Worm (Caenorhabditis elegans): ENCODE measurements around the gene Y82E9BR.3.
A peak's percentile ranks its signal among the peaks of the same experiment; 100 is the strongest.

The Y82E9BR.3 gene

DNA sequence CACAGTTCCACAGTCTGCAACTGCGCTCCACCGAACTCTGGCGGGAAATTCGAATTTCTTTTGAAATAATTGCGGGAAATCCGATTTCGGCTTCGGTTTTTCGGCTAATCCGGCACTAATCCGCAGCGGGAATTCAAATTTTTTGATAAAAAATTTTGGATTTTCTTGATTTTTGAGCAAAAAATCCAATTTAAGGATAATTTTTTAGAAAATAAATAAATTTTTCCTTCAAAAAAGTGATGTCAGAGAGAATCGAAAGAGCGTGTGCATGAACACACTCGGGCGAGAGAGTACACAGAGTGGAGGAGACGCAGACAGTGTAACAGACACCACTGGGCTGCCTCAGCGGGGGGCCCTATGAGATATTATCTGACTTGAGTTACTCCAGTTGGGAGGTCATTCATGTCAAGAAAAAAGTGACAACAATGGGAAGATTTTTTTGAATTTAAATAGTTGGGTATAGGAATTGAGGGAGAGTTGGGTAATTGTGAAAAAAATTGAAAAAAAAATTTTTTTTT, 11.0 kb downstream of the Y82E9BR.3 start:
- TF ChIP-seq hmbx-1 (tag; optimal IDR thresholded peaks at IDR 0.05) = no peak
- TF ChIP-seq ceh-36 (tag; optimal IDR thresholded peaks at IDR 0.05) = peak; percentile 45
- TF ChIP-seq ceh-13 (GFP tag; optimal IDR thresholded peaks at IDR 0.05) = no peak
- TF ChIP-seq tra-4 (tag; optimal IDR thresholded peaks at IDR 0.05) = no peak

DNA sequence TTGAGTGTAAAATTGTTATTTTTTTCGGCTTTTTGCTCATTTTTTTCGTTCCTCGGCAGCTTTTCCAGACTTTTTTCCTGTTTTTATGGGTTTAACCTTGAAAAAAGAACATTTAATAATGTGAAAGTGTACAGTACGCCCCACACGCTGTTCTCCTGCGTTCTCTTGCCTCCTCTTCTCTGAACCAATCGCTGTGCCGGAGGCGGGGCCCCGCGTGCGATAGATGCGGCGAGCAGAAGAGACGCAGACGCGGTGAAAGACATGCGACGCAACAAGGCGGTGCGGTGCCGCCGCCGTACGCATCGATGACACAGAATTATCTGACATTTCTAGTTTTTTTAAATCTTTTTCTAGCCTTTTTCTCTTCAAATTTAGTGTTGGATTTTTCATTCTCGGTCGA, 17.7 kb downstream of the Y82E9BR.3 start:
- TF ChIP-seq B0310.2 (tag; optimal IDR thresholded peaks at IDR 0.05) = no peak
- no peak for TF ChIP-seq sea-1 (GFP tag; conservative IDR thresholded peaks at IDR 0.05)
- TF ChIP-seq hmbx-1 (tag; optimal IDR thresholded peaks at IDR 0.05) = no peak
- no peak for TF ChIP-seq ama-1 (optimal IDR thresholded peaks at IDR 0.05)
- no peak for TF ChIP-seq ets-7 (tag; optimal IDR thresholded peaks at IDR 0.05)
- TF ChIP-seq ceh-36 (tag; optimal IDR thresholded peaks at IDR 0.05) = no peak
- no peak for TF ChIP-seq tbx-37 (GFP tag; conservative IDR thresholded peaks at IDR 0.05)
- TF ChIP-seq hnd-1 (tag; optimal IDR thresholded peaks at IDR 0.05) = no peak
- no peak for TF ChIP-seq aly-1 (tag; optimal IDR thresholded peaks at IDR 0.05)

DNA sequence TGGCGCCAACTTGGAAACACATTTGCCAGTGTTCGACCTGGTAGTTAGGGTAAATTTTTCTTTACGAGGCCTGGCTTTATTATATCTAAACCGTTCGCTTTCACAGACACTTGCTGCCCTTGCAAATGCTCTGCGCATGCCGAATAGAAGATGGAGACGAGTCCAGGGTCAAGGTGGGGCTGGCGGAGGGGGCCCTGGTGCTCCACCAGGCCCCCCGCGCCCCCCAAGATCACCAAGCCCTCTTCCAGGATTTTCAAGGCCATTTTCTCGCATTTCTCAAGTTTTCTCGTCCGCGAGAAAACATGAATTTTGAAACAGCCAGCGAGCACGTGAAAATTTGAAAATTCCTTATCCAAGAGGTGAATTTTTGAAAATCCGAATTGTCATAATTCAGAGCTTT, 20.6 kb downstream of the Y82E9BR.3 start:
- TF ChIP-seq hnd-1 (tag; optimal IDR thresholded peaks at IDR 0.05) (no peak), pes-1 (GFP tag; IDR thresholded peaks at IDR 0.05) (peak; percentile 55)

DNA sequence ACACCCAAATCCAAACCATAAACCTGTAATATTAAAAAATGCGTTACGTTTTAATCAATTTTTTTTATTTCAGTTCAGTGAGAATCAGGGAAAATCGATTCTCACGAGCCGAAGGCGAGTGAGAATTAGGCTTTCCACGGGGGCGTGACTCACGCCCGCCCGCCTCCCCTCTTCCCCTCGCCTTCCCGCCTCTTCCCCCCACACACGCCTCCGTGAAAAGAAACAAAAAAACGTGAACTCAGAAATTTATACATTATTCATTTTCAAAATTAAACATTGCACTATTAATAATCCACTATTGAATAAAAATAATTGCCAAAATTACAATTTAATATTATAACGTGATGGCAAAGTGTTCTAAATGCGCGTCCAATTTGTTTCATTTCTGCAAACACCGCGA, 27.8 kb downstream of the Y82E9BR.3 start:
- TF ChIP-seq tbx-37 (GFP tag; conservative IDR thresholded peaks at IDR 0.05) = no peak
- no peak for TF ChIP-seq ceh-13 (GFP tag; optimal IDR thresholded peaks at IDR 0.05)
- TF ChIP-seq tbx-11 (GFP tag; IDR thresholded peaks at IDR 0.05) = 0 out of 2 replicates have a peak, but pooled peaks have one; percentile 10
- TF ChIP-seq sea-1 (GFP tag; conservative IDR thresholded peaks at IDR 0.05) = no peak
- no peak for TF ChIP-seq hnd-1 (tag; optimal IDR thresholded peaks at IDR 0.05)
- no peak for TF ChIP-seq ama-1 (optimal IDR thresholded peaks at IDR 0.05)
- TF ChIP-seq pes-1 (GFP tag; IDR thresholded peaks at IDR 0.05) = no peak
- no peak for TF ChIP-seq aly-1 (tag; optimal IDR thresholded peaks at IDR 0.05)
- no peak for TF ChIP-seq B0310.2 (tag; optimal IDR thresholded peaks at IDR 0.05)

- no peak for TF ChIP-seq flt-1 (GFP tag; IDR thresholded peaks at IDR 0.05)
- no peak for TF ChIP-seq scrt-1 (GFP tag; IDR thresholded peaks at IDR 0.05)
- no peak for TF ChIP-seq pes-1 (GFP tag; IDR thresholded peaks at IDR 0.05)
- no peak for TF ChIP-seq ets-7 (tag; optimal IDR thresholded peaks at IDR 0.05)
- TF ChIP-seq tbx-11 (GFP tag; IDR thresholded peaks at IDR 0.05) = no peak
- no peak for TF ChIP-seq ceh-36 (tag; optimal IDR thresholded peaks at IDR 0.05)
- no peak for TF ChIP-seq hmbx-1 (tag; optimal IDR thresholded peaks at IDR 0.05)
- no peak for TF ChIP-seq hnd-1 (tag; optimal IDR thresholded peaks at IDR 0.05)
- TF ChIP-seq hmg-4 (GFP tag; optimal IDR thresholded peaks at IDR 0.05) = no peak
- TF ChIP-seq tra-4 (tag; optimal IDR thresholded peaks at IDR 0.05) = no peak
- TF ChIP-seq B0310.2 (tag; optimal IDR thresholded peaks at IDR 0.05) = no peak
- TF ChIP-seq F13C5.2 (tag; optimal IDR thresholded peaks at IDR 0.05) = no peak
- TF ChIP-seq ama-1 (optimal IDR thresholded peaks at IDR 0.05) = no peak
- TF ChIP-seq tbx-37 (GFP tag; conservative IDR thresholded peaks at IDR 0.05) = no peak
- no peak for TF ChIP-seq sea-1 (GFP tag; conservative IDR thresholded peaks at IDR 0.05)
- no peak for TF ChIP-seq aly-1 (tag; optimal IDR thresholded peaks at IDR 0.05)
- no peak for TF ChIP-seq ceh-13 (GFP tag; optimal IDR thresholded peaks at IDR 0.05)
Observed at ce11 chrIII:1455674-1456073, 36.7 kb downstream of the Y82E9BR.3 start, which contains the start of gene Y82E9BR.17. Gene Y82E9BR.17 (minus strand): TSS chrIII:1455774.

ce11 chrIII:1456859-1457258, 37.9 kb downstream of the Y82E9BR.3 start:
- TF ChIP-seq aly-1 (tag; optimal IDR thresholded peaks at IDR 0.05) (no peak), scrt-1 (GFP tag; IDR thresholded peaks at IDR 0.05) (no peak), hnd-1 (tag; optimal IDR thresholded peaks at IDR 0.05) (no peak), tbx-11 (GFP tag; IDR thresholded peaks at IDR 0.05) (no peak), pes-1 (GFP tag; IDR thresholded peaks at IDR 0.05) (no peak), flt-1 (GFP tag; IDR thresholded peaks at IDR 0.05) (no peak), tbx-37 (GFP tag; conservative IDR thresholded peaks at IDR 0.05) (no peak)

DNA sequence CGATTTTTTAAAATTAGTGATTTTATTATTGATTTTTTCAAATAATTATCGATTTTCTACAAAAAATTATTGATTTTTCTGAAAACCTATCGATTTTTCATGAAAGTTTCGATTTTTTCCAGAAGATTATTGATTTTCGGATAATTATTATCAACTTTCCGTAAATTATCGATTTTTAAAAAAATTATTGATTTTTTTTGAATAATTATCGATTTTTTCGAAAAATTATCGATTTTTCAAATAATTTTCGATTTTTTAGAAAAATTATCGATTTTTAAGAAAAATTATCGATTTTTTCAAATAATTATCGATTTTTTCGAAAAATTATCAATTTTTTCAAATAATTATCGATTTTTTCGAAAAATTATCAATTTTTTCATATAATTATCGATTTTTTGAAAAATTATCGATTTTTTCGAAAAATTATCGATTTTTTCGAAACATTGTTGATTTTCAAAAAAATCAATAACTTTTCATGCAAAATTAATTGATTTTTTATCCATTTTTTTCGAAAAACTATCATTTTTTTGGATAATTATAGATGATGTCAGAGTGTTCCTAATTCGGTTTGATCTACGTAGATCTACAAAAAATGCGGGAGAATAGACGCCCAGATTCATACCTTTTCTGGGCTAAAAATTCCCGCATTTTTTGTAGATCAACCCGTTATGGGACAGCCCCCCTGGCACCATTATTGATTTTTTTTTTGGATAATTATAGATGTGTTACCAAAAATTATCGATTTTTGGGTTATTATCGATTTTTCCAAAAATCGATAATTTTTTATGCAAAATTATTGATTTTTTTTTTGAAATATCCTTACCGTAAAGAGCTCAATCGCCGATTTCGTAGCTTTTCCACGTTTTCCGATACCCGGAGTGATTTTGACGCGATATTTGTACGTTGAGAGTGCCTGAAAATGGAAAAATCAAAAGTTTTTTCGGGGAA, 49.6 kb downstream of the Y82E9BR.3 start:
- TF ChIP-seq tbx-11 (GFP tag; IDR thresholded peaks at IDR 0.05) (no peak), B0310.2 (tag; optimal IDR thresholded peaks at IDR 0.05) (no peak), tbx-37 (GFP tag; conservative IDR thresholded peaks at IDR 0.05) (no peak), F13C5.2 (tag; optimal IDR thresholded peaks at IDR 0.05) (no peak), ets-7 (tag; optimal IDR thresholded peaks at IDR 0.05) (no peak), aly-1 (tag; optimal IDR thresholded peaks at IDR 0.05) (no peak), sea-1 (GFP tag; conservative IDR thresholded peaks at IDR 0.05) (no peak), scrt-1 (GFP tag; IDR thresholded peaks at IDR 0.05) (no peak), ceh-36 (tag; optimal IDR thresholded peaks at IDR 0.05) (no peak)

All from whole organism, early embryonic.